Worm (Caenorhabditis elegans) whole organism, L4 larva: ENCODE measurements around the gene F44B9.2.

Experiments used
- ceh-32 ChIP-seq: sonication (generic microtip); optimal IDR thresholded peaks from 2 replicates; lab custom pipeline; 2016; ENCODE audit warnings: mild to moderate bottlenecking, missing genetic modification characterization, missing compliant biosample characterization; ENCODE audit not compliant: poor library complexity
- ceh-82 ChIP-seq: sonication (generic microtip); optimal IDR thresholded peaks from 2 replicates; lab custom pipeline; 2017; ENCODE audit warnings: missing biosample characterization, missing genetic modification characterization
- daf-12 ChIP-seq: fragments of 150-350 bp; optimal IDR thresholded peaks from 2 replicates; lab custom pipeline; 2014; ENCODE audit warnings: missing biosample characterization, missing genetic modification reagents, missing genetic modification characterization
- egl-27 ChIP-seq: sonication (generic microtip); optimal IDR thresholded peaks from 3 replicates; lab custom pipeline; 2017; ENCODE audit warnings: missing biosample characterization, missing genetic modification reagents, missing genetic modification characterization
- nhr-28 ChIP-seq: fragments of 150-350 bp; optimal IDR thresholded peaks from 2 replicates; lab custom pipeline; 2014; ENCODE audit warnings: missing biosample characterization, missing genetic modification characterization
- nhr-41 ChIP-seq: fragments of 200-800 bp; sonication (Bioruptor generic); IDR thresholded peaks from 2 replicates; pipeline ENCODE4 v1.3.6; 2022; ENCODE audit warnings: missing genetic modification reagents, missing genetic modification characterization, missing compliant biosample characterization
- nhr-76 ChIP-seq: fragments of 150-350 bp; optimal IDR thresholded peaks from 2 replicates; lab custom pipeline; 2014; ENCODE audit warnings: missing biosample characterization, missing genetic modification characterization
- tra-1 ChIP-seq: fragments of 200-800 bp; sonication (Bioruptor generic); IDR thresholded peaks from 2 replicates; pipeline ENCODE4 v1.3.6; 2022; ENCODE audit warnings: missing genetic modification reagents, missing genetic modification characterization, missing compliant biosample characterization
- unc-39 ChIP-seq: sonication (generic microtip); optimal IDR thresholded peaks from 2 replicates; lab custom pipeline; 2017; ENCODE audit warnings: missing biosample characterization, missing genetic modification characterization
- zag-1 ChIP-seq: fragments of 150-350 bp; optimal IDR thresholded peaks from 2 replicates; lab custom pipeline; 2014; ENCODE audit warnings: missing biosample characterization, missing genetic modification characterization
- ztf-11 ChIP-seq: fragments of 150-350 bp; optimal IDR thresholded peaks from 2 replicates; lab custom pipeline; 2014; ENCODE audit warnings: missing biosample characterization, missing genetic modification characterization
- ztf-7 ChIP-seq: fragments of 150-350 bp; optimal IDR thresholded peaks from 2 replicates; lab custom pipeline; 2014; ENCODE audit warnings: missing biosample characterization, missing genetic modification characterization

- TF ChIP-seq zag-1 (tag; lab: Kevin White, UChicago) = no peak
- TF ChIP-seq unc-39 (tag; lab: Kevin White, UChicago) = no peak
- no peak for TF ChIP-seq ceh-32 (tag; lab: Kevin White, UChicago)
- TF ChIP-seq egl-27 (tag; lab: Kevin White, UChicago) = no peak
- TF ChIP-seq ztf-7 = no peak
- peak; percentile 48 for TF ChIP-seq nhr-28
- no peak for TF ChIP-seq nhr-76 (tag; lab: Kevin White, UChicago)
- no peak for TF ChIP-seq ceh-82
- no peak for TF ChIP-seq daf-12
- no peak for TF ChIP-seq nhr-41 (GFP tag; lab: Robert Waterston, UW)
- TF ChIP-seq ztf-11 (tag; lab: Kevin White, UChicago) = no peak
- no peak for TF ChIP-seq tra-1
Measured at ce11 chrIII:7973968-7974607, 48.2 kb upstream of the F44B9.2 start.
